Fruit fly (Drosophila melanogaster) whole organism, embryonic: Measurements from ENCODE around the gene NimC1.
A peak's percentile ranks its signal among the peaks of the same experiment; 100 is the strongest.

Source experiments
- BtbVII ChIP-seq: fragments of 200-800 bp; sonication (Bioruptor generic); optimal IDR thresholded peaks from 3 replicates; lab custom pipeline; 2017; ENCODE audit warnings: missing biosample characterization, mild to moderate bottlenecking, missing genetic modification characterization
- CG11093 ChIP-seq: fragments of 200-800 bp; sonication (Bioruptor generic); IDR thresholded peaks from 3 replicates; pipeline ENCODE4 v1.3.6; 2022; ENCODE audit warnings: missing biosample characterization, missing genetic modification characterization
- CG11695 ChIP-seq: fragments of 200-800 bp; sonication (Bioruptor generic); IDR thresholded peaks from 3 replicates; pipeline ENCODE4 v1.3.6; 2022; ENCODE audit warnings: missing biosample characterization, missing genetic modification characterization
- CG12744 ChIP-seq: fragments of 200-800 bp; sonication (Bioruptor generic); optimal IDR thresholded peaks from 2 replicates; lab custom pipeline; 2016; ENCODE audit warnings: missing biosample characterization, missing genetic modification characterization
- CG12942 ChIP-seq: fragments of 200-800 bp; sonication (Bioruptor generic); optimal IDR thresholded peaks from 3 replicates; lab custom pipeline; 2016; ENCODE audit warnings: missing biosample characterization, missing genetic modification characterization
- CG13894 ChIP-seq: fragments of 200-800 bp; sonication (Bioruptor generic); optimal IDR thresholded peaks from 3 replicates; lab custom pipeline; 2018; ENCODE audit warnings: missing biosample characterization, mild to moderate bottlenecking, missing genetic modification characterization, moderate library complexity
- CG14441 ChIP-seq: fragments of 200-800 bp; sonication (Bioruptor generic); IDR thresholded peaks from 2 replicates; pipeline ENCODE4 v1.3.6; 2022; ENCODE audit warnings: missing biosample characterization, missing genetic modification characterization
- CG14710 ChIP-seq: fragments of 200-800 bp; sonication (Bioruptor generic); optimal IDR thresholded peaks from 3 replicates; lab custom pipeline; 2019; ENCODE audit warnings: missing biosample characterization, mild to moderate bottlenecking, missing genetic modification characterization, moderate library complexity
- CG15601 ChIP-seq: fragments of 200-800 bp; sonication (Bioruptor generic); optimal IDR thresholded peaks from 3 replicates; lab custom pipeline; 2019; ENCODE audit warnings: missing biosample characterization, mild to moderate bottlenecking, missing genetic modification characterization, moderate library complexity
- CG16813 ChIP-seq: fragments of 200-800 bp; sonication (Bioruptor generic); IDR thresholded peaks from 3 replicates; pipeline ENCODE4 v1.3.6; 2022; ENCODE audit warnings: missing biosample characterization, missing genetic modification characterization; ENCODE audit not compliant: partially characterized antibody
- CG17186 ChIP-seq: fragments of 200-800 bp; sonication (Bioruptor generic); optimal IDR thresholded peaks from 3 replicates; lab custom pipeline; 2017; ENCODE audit warnings: missing biosample characterization, missing genetic modification reagents, missing genetic modification characterization
- CG2120 ChIP-seq: fragments of 200-800 bp; sonication (Bioruptor generic); optimal IDR thresholded peaks from 3 replicates; lab custom pipeline; 2016; ENCODE audit warnings: missing biosample characterization, missing genetic modification characterization
- CG3065 ChIP-seq: fragments of 200-800 bp; sonication (Bioruptor generic); optimal IDR thresholded peaks from 2 replicates; lab custom pipeline; 2016; ENCODE audit warnings: missing biosample characterization, missing genetic modification characterization
- CG43689 ChIP-seq: fragments of 200-800 bp; sonication (Bioruptor generic); IDR thresholded peaks from 2 replicates; pipeline ENCODE4 v1.3.6; 2022; ENCODE audit warnings: missing biosample characterization, missing genetic modification characterization
- CG4424 ChIP-seq: fragments of 200-800 bp; sonication (Bioruptor generic); optimal IDR thresholded peaks from 3 replicates; lab custom pipeline; 2016; ENCODE audit warnings: missing biosample characterization, missing genetic modification characterization
- CG6175 ChIP-seq: fragments of 200-800 bp; sonication (Bioruptor generic); IDR thresholded peaks from 3 replicates; pipeline ENCODE4 v1.3.6; 2022; ENCODE audit warnings: missing biosample characterization, missing genetic modification characterization
- CG7928 ChIP-seq: fragments of 200-800 bp; sonication (Bioruptor generic); optimal IDR thresholded peaks from 2 replicates; lab custom pipeline; 2017; ENCODE audit warnings: missing biosample characterization, mild to moderate bottlenecking, missing genetic modification characterization
- CG9609 ChIP-seq: fragments of 200-800 bp; sonication (Bioruptor generic); optimal IDR thresholded peaks from 3 replicates; lab custom pipeline; 2016; ENCODE audit warnings: missing biosample characterization, missing genetic modification characterization
- Dbx ChIP-seq: fragments of 200-800 bp; sonication (Bioruptor generic); IDR thresholded peaks from 3 replicates; pipeline ENCODE4 v1.3.6; 2022; ENCODE audit warnings: missing biosample characterization, missing genetic modification characterization
- Doc2 ChIP-seq: fragments of 200-800 bp; sonication (Bioruptor generic); IDR thresholded peaks from 2 replicates; pipeline ENCODE4 v1.3.6; 2022; ENCODE audit warnings: missing biosample characterization, missing genetic modification characterization
- HLH3B ChIP-seq: fragments of 200-800 bp; sonication (Bioruptor generic); IDR thresholded peaks from 2 replicates; pipeline ENCODE4 v1.3.6; 2022; ENCODE audit warnings: missing biosample characterization, missing genetic modification characterization
- Hr3 ChIP-seq: fragments of 200-800 bp; sonication (Bioruptor generic); optimal IDR thresholded peaks from 3 replicates; lab custom pipeline; 2016; ENCODE audit warnings: missing biosample characterization, missing genetic modification characterization
- Hr39 ChIP-seq: fragments of >200 bp; optimal IDR thresholded peaks from 2 replicates; lab custom pipeline; 2017
- Hr51 ChIP-seq, 2 experiments: fragments of 200-800 bp; sonication (Bioruptor generic); optimal IDR thresholded peaks; 2 replicates in 1 of 2; 3 replicates in 1 of 2; lab custom pipeline; 2016 to 2018; ENCODE audit warnings: missing biosample characterization in 2 of 2, missing genetic modification characterization in 2 of 2, mild to moderate bottlenecking in 1 of 2, moderate library complexity in 1 of 2
- MBD-R2 ChIP-seq: fragments of 200-800 bp; sonication (Bioruptor generic); IDR thresholded peaks from 2 replicates; pipeline ENCODE4 v1.3.6; 2022; ENCODE audit warnings: missing biosample characterization, missing genetic modification characterization
- Med ChIP-seq: fragments of 200-800 bp; sonication (Bioruptor generic); peaks from one replicate; lab custom pipeline; 2016; ENCODE audit warnings: missing biosample characterization, missing genetic modification characterization, mild to moderate bottlenecking, inconsistent platforms, moderate library complexity
- Meics ChIP-seq: fragments of 200-800 bp; sonication (Bioruptor generic); optimal IDR thresholded peaks from 2 replicates; lab custom pipeline; 2017; ENCODE audit warnings: missing biosample characterization, mild to moderate bottlenecking, missing genetic modification characterization
- NFAT ChIP-seq: fragments of 200-800 bp; sonication (Bioruptor generic); IDR thresholded peaks from 2 replicates; pipeline ENCODE4 v1.3.6; 2022; ENCODE audit warnings: missing biosample characterization, missing genetic modification characterization
- NK7.1 ChIP-seq: fragments of 200-800 bp; sonication (Bioruptor generic); optimal IDR thresholded peaks from 3 replicates; lab custom pipeline; 2016; ENCODE audit warnings: missing biosample characterization, missing genetic modification characterization
- Neu2 ChIP-seq: fragments of 200-800 bp; sonication (Bioruptor generic); optimal IDR thresholded peaks from 3 replicates; lab custom pipeline; 2016; ENCODE audit warnings: missing biosample characterization, missing genetic modification characterization, borderline replicate concordance
- Ptx1 ChIP-seq: fragments of 200-800 bp; sonication (Bioruptor generic); IDR thresholded peaks from 2 replicates; pipeline ENCODE4 v1.3.6; 2022; ENCODE audit warnings: missing biosample characterization, missing genetic modification characterization
- Side ChIP-seq: fragments of 200-800 bp; sonication (Bioruptor generic); optimal IDR thresholded peaks from 2 replicates; lab custom pipeline; 2016; ENCODE audit warnings: missing biosample characterization, missing genetic modification characterization
- br ChIP-seq: fragments of >200 bp; optimal IDR thresholded peaks from 2 replicates; lab custom pipeline; 2017
- cas ChIP-seq: fragments of 200-800 bp; sonication (Bioruptor generic); IDR thresholded peaks from 2 replicates; pipeline ENCODE4 v1.3.6; 2022; ENCODE audit warnings: missing biosample characterization, missing genetic modification characterization
- chm ChIP-seq: fragments of 200-800 bp; sonication (Bioruptor generic); IDR thresholded peaks from 2 replicates; pipeline ENCODE4 v1.3.6; 2022; ENCODE audit warnings: missing biosample characterization, missing genetic modification characterization
- ci ChIP-seq: fragments of 200-800 bp; sonication (Bioruptor generic); IDR thresholded peaks from 3 replicates; pipeline ENCODE4 v1.3.6; 2022; ENCODE audit warnings: missing biosample characterization, missing genetic modification characterization
- da ChIP-seq: fragments of 200-800 bp; sonication (Bioruptor generic); optimal IDR thresholded peaks from 2 replicates; lab custom pipeline; 2016; ENCODE audit warnings: missing biosample characterization, missing genetic modification characterization
- dati ChIP-seq: fragments of 200-800 bp; sonication (Bioruptor generic); IDR thresholded peaks from 2 replicates; pipeline ENCODE4 v1.3.6; 2022; ENCODE audit warnings: missing biosample characterization, missing genetic modification characterization
- fu2 ChIP-seq: fragments of 200-800 bp; sonication (Bioruptor generic); optimal IDR thresholded peaks from 2 replicates; lab custom pipeline; 2016; ENCODE audit warnings: missing biosample characterization, missing genetic modification characterization
- gem ChIP-seq: fragments of 200-800 bp; sonication (Bioruptor generic); optimal IDR thresholded peaks from 2 replicates; lab custom pipeline; 2019; ENCODE audit warnings: missing biosample characterization, mild to moderate bottlenecking, missing genetic modification characterization, moderate library complexity
- gfzf ChIP-seq: fragments of 200-800 bp; sonication (Bioruptor generic); optimal IDR thresholded peaks from 2 replicates; lab custom pipeline; 2016; ENCODE audit warnings: missing biosample characterization, mild to moderate bottlenecking, missing genetic modification characterization, moderate library complexity
- grau ChIP-seq: fragments of 200-800 bp; optimal IDR thresholded peaks from 3 replicates; lab custom pipeline; 2019; ENCODE audit warnings: missing biosample characterization, mild to moderate bottlenecking, missing genetic modification characterization, moderate library complexity
- lab ChIP-seq: fragments of 200-800 bp; sonication (Bioruptor generic); optimal IDR thresholded peaks from 3 replicates; lab custom pipeline; 2017; ENCODE audit warnings: missing biosample characterization, missing genetic modification characterization, mild to moderate bottlenecking, moderate library complexity, missing genetic modification reagents
- lola ChIP-seq, 3 experiments: fragments of >200 bp in 2 of 3; fragments of 200-800 bp in 1 of 3; sonication (Bioruptor generic) in 1 of 3; optimal IDR thresholded peaks; 2 replicates each; lab custom pipeline; 2017 to 2019; ENCODE audit warnings: missing biosample characterization in 3 of 3, missing genetic modification characterization in 3 of 3, mild to moderate bottlenecking in 1 of 3, moderate library complexity in 1 of 3
- mld ChIP-seq: fragments of 200-800 bp; sonication (Bioruptor generic); IDR thresholded peaks from 3 replicates; pipeline ENCODE4 v1.3.6; 2022; ENCODE audit warnings: missing biosample characterization, missing genetic modification characterization; ENCODE audit not compliant: partially characterized antibody
- odd ChIP-seq: fragments of 200-800 bp; sonication (Bioruptor generic); optimal IDR thresholded peaks from 2 replicates; lab custom pipeline; 2017; ENCODE audit warnings: missing biosample characterization, mild to moderate bottlenecking, missing genetic modification characterization
- onecut ChIP-seq: fragments of 200-800 bp; sonication (Bioruptor generic); IDR thresholded peaks from 2 replicates; pipeline ENCODE4 v1.3.6; 2022; ENCODE audit warnings: missing biosample characterization, missing genetic modification characterization
- pros ChIP-seq: fragments of 200-800 bp; sonication (Bioruptor generic); optimal IDR thresholded peaks from 3 replicates; lab custom pipeline; 2019; ENCODE audit warnings: missing biosample characterization, mild to moderate bottlenecking, missing genetic modification characterization, moderate library complexity
- seq ChIP-seq: fragments of 200-800 bp; sonication (Bioruptor generic); IDR thresholded peaks from 2 replicates; pipeline ENCODE4 v1.3.6; 2022; ENCODE audit warnings: missing biosample characterization, missing genetic modification characterization
- sqz ChIP-seq: fragments of 200-800 bp; sonication (Bioruptor generic); optimal IDR thresholded peaks from 3 replicates; lab custom pipeline; 2018; ENCODE audit warnings: missing biosample characterization, mild to moderate bottlenecking, missing genetic modification characterization
- toy ChIP-seq: fragments of 200-800 bp; sonication (Bioruptor generic); IDR thresholded peaks from 2 replicates; pipeline ENCODE4 v1.3.6; 2022; ENCODE audit warnings: missing biosample characterization, missing genetic modification characterization

NimC1 gene

dm6 chr2L:14022130-14022735, 45.7 kb upstream of the NimC1 start (continued):
- peak; percentile 90 for TF ChIP-seq odd (GFP tag; lab: Kevin White, UChicago)
- TF ChIP-seq Ptx1 (GFP tag; lab: Robert Waterston, UW): peak; percentile 94
- peak; percentile 72 for TF ChIP-seq NFAT (GFP tag; lab: Robert Waterston, UW)
- peak; percentile 97 for TF ChIP-seq sqz (GFP tag; lab: Kevin White, UChicago)
- peak; percentile 77 for TF ChIP-seq ci
- peak; percentile 97 for TF ChIP-seq grau (tag; lab: Kevin White, UChicago)
- no peak for TF ChIP-seq NK7.1 (GFP tag; lab: Kevin White, UChicago)
- TF ChIP-seq CG9609: peak; percentile 48
- peak; percentile 46 for TF ChIP-seq Doc2 (GFP tag; lab: Robert Waterston, UW)
- peak; percentile 76 for TF ChIP-seq chm (GFP tag; lab: Robert Waterston, UW)
- peak; percentile 84 for TF ChIP-seq CG4424
- peak; percentile 95 for TF ChIP-seq lab (GFP tag; lab: Kevin White, UChicago)
- peak; percentile 91 for TF ChIP-seq HLH3B
- peak; percentile 43 for TF ChIP-seq CG17186 (GFP tag; lab: Kevin White, UChicago)
- TF ChIP-seq CG43689 (GFP tag; lab: Robert Waterston, UW): peak; percentile 60; the same call in 1 of the 2 replicates
- peak; percentile 65 for TF ChIP-seq CG2120
- TF ChIP-seq onecut (GFP tag; lab: Robert Waterston, UW): peak; percentile 72
- TF ChIP-seq Hr3 (GFP tag; lab: Kevin White, UChicago): peak; percentile 92
- no peak; the same call in none of the 2 replicates for TF ChIP-seq toy (GFP tag; lab: Robert Waterston, UW)
- peak; percentile 96 for TF ChIP-seq CG15601 (tag; lab: Kevin White, UChicago)
- TF ChIP-seq CG6175: peak; percentile 36; the same call in 2 of the 3 replicates
- peak; percentile 48 for TF ChIP-seq cas (GFP tag; lab: Robert Waterston, UW)
- peak; percentile 84 for TF ChIP-seq CG13894
- TF ChIP-seq CG16813: no peak
- peak; percentile 93 for TF ChIP-seq CG14441
- peak; percentile 96 for TF ChIP-seq Med (GFP tag; lab: Kevin White, UChicago)
- peak; percentile 92 for TF ChIP-seq Dbx
- no peak for TF ChIP-seq Hr39 (lab: Kevin White, UChicago)
- peak; percentile 89 for TF ChIP-seq CG11093 (GFP tag; lab: Robert Waterston, UW)
- peak; percentile 83 for TF ChIP-seq CG12942
- TF ChIP-seq CG14710 (tag; lab: Kevin White, UChicago): peak; percentile 95
- peak; percentile 72 for TF ChIP-seq dati (GFP tag; lab: Robert Waterston, UW)
- no peak for TF ChIP-seq pros (GFP tag; lab: Kevin White, UChicago)
- TF ChIP-seq Neu2 (GFP tag; lab: Kevin White, UChicago): no peak
- TF ChIP-seq seq (GFP tag; lab: Robert Waterston, UW): peak; percentile 89
- peak; percentile 61 for TF ChIP-seq CG7928
- TF ChIP-seq BtbVII: peak; percentile 97
- peak; percentile 99 for TF ChIP-seq gem (tag; lab: Kevin White, UChicago)
- peak; percentile 55 for TF ChIP-seq CG3065 (GFP tag; lab: Kevin White, UChicago)
- TF ChIP-seq br (lab: Kevin White, UChicago): no peak
- TF ChIP-seq Side (GFP tag; lab: Kevin White, UChicago): no peak
- TF ChIP-seq lola (GFP tag; optimal IDR thresholded peaks at IDR 0.05; lab: Kevin White, UChicago): peak in 1 of 3 experiments; percentile 96
- no peak for TF ChIP-seq gfzf
- peak; percentile 19 to 98 for TF ChIP-seq Hr51 (GFP tag; optimal IDR thresholded peaks at IDR 0.05; lab: Kevin White, UChicago)
- TF ChIP-seq CG11695 (GFP tag; lab: Robert Waterston, UW): peak; percentile 97
- TF ChIP-seq mld: no peak
- no peak for TF ChIP-seq da (GFP tag; lab: Kevin White, UChicago)
- peak; percentile 97 for TF ChIP-seq Meics (GFP tag; lab: Kevin White, UChicago)
- peak; percentile 78 for TF ChIP-seq MBD-R2
- TF ChIP-seq fu2 (GFP tag; lab: Kevin White, UChicago): no peak
- no peak for TF ChIP-seq CG12744 (GFP tag; lab: Kevin White, UChicago)
